Fruit fly (Drosophila melanogaster) whole organism, prepupa: ENCODE measurements around the gene CG4452.

Experiments used
- Blimp-1 ChIP-seq: fragments of 200-800 bp; sonication (Bioruptor generic); optimal IDR thresholded peaks from 3 replicates; lab custom pipeline; 2017; ENCODE audit warnings: missing biosample characterization, missing genetic modification characterization, mild to moderate bottlenecking, moderate library complexity, missing genetic modification reagents
- CG10631 ChIP-seq: fragments of 200-800 bp; sonication (Bioruptor generic); optimal IDR thresholded peaks from 2 replicates; lab custom pipeline; 2016; ENCODE audit warnings: missing biosample characterization, missing genetic modification characterization
- CG10669 ChIP-seq: fragments of 200-800 bp; sonication (Bioruptor generic); optimal IDR thresholded peaks from 3 replicates; lab custom pipeline; 2018; ENCODE audit warnings: missing biosample characterization, mild to moderate bottlenecking, missing genetic modification characterization, moderate library complexity
- CG11294 ChIP-seq: fragments of 200-800 bp; sonication (Bioruptor generic); IDR thresholded peaks from 2 replicates; pipeline ENCODE4 v1.3.6; 2022; ENCODE audit warnings: missing biosample characterization, missing genetic modification characterization
- CG11762 ChIP-seq: fragments of 200-800 bp; sonication (Bioruptor generic); optimal IDR thresholded peaks from 3 replicates; lab custom pipeline; 2016; ENCODE audit warnings: missing biosample characterization, missing genetic modification characterization; ENCODE audit not compliant: insufficient read depth
- CG11902 ChIP-seq: fragments of 200-800 bp; sonication (Bioruptor generic); optimal IDR thresholded peaks from 3 replicates; lab custom pipeline; 2016; ENCODE audit warnings: missing biosample characterization, missing genetic modification characterization
- CG15336 ChIP-seq: fragments of 200-800 bp; sonication (Bioruptor generic); IDR thresholded peaks from 2 replicates; pipeline ENCODE4 v1.3.6; 2022; ENCODE audit warnings: missing biosample characterization, missing genetic modification characterization
- CG1621 ChIP-seq: fragments of 200-800 bp; sonication (Bioruptor generic); optimal IDR thresholded peaks from 3 replicates; lab custom pipeline; 2018; ENCODE audit warnings: missing biosample characterization, mild to moderate bottlenecking, missing genetic modification characterization
- CG16779 ChIP-seq: fragments of 200-800 bp; sonication (Bioruptor generic); optimal IDR thresholded peaks from 3 replicates; lab custom pipeline; 2017; ENCODE audit warnings: missing biosample characterization, mild to moderate bottlenecking, missing genetic modification characterization
- CG3032 ChIP-seq: fragments of 200-800 bp; optimal IDR thresholded peaks from 2 replicates; lab custom pipeline; 2019; ENCODE audit warnings: missing biosample characterization, mild to moderate bottlenecking, missing genetic modification characterization, moderate library complexity
- CG32006 ChIP-seq: fragments of 200-800 bp; sonication (Bioruptor generic); optimal IDR thresholded peaks from 3 replicates; lab custom pipeline; 2017; ENCODE audit warnings: missing biosample characterization, mild to moderate bottlenecking, missing genetic modification characterization
- CG34406 ChIP-seq: fragments of 200-800 bp; sonication (Bioruptor generic); optimal IDR thresholded peaks from 3 replicates; lab custom pipeline; 2016; ENCODE audit warnings: missing biosample characterization, missing genetic modification characterization
- CG3919 ChIP-seq: fragments of 200-800 bp; sonication (Bioruptor generic); optimal IDR thresholded peaks from 3 replicates; lab custom pipeline; 2016; ENCODE audit warnings: missing biosample characterization, missing genetic modification characterization
- CG4318 ChIP-seq: fragments of 200-800 bp; sonication (Bioruptor generic); optimal IDR thresholded peaks from 3 replicates; lab custom pipeline; 2017; ENCODE audit warnings: missing biosample characterization, mild to moderate bottlenecking, missing genetic modification characterization
- CG6163 ChIP-seq: fragments of 200-800 bp; sonication (Bioruptor generic); IDR thresholded peaks from 3 replicates; pipeline ENCODE4 v1.3.6; 2022; ENCODE audit warnings: missing biosample characterization, missing genetic modification characterization
- CG6808 ChIP-seq: fragments of 200-800 bp; sonication (Bioruptor generic); optimal IDR thresholded peaks from 3 replicates; lab custom pipeline; 2017; ENCODE audit warnings: missing biosample characterization, missing genetic modification characterization, mild to moderate bottlenecking, moderate library complexity, missing genetic modification reagents
- CG6854 ChIP-seq: fragments of 200-800 bp; sonication (Bioruptor generic); optimal IDR thresholded peaks from 2 replicates; lab custom pipeline; 2017; ENCODE audit warnings: missing biosample characterization, mild to moderate bottlenecking, missing genetic modification characterization
- CG8319 ChIP-seq: fragments of 200-800 bp; sonication (Bioruptor generic); optimal IDR thresholded peaks from 3 replicates; lab custom pipeline; 2016; ENCODE audit warnings: missing biosample characterization, missing genetic modification characterization
- CG8632 ChIP-seq: fragments of 200-800 bp; sonication (Bioruptor generic); optimal IDR thresholded peaks from 3 replicates; lab custom pipeline; 2016; ENCODE audit warnings: missing biosample characterization, missing genetic modification characterization
- CG9139 ChIP-seq: fragments of 200-800 bp; sonication (Bioruptor generic); optimal IDR thresholded peaks from 3 replicates; lab custom pipeline; 2017; ENCODE audit warnings: missing biosample characterization, mild to moderate bottlenecking, missing genetic modification characterization
- Eip78C ChIP-seq: fragments of 200-800 bp; sonication (Bioruptor generic); peaks from one replicate; lab custom pipeline; 2016; ENCODE audit warnings: missing biosample characterization, missing genetic modification characterization
- Ets96B ChIP-seq: fragments of 200-800 bp; optimal IDR thresholded peaks from 2 replicates; lab custom pipeline; 2019; ENCODE audit warnings: missing biosample characterization, mild to moderate bottlenecking, missing genetic modification characterization, moderate library complexity
- Gug ChIP-seq: fragments of 200-800 bp; sonication (Bioruptor generic); IDR thresholded peaks from 2 replicates; pipeline ENCODE4 v1.3.6; 2022; ENCODE audit warnings: missing biosample characterization, missing genetic modification characterization
- Hr38 ChIP-seq: sonication (Bioruptor generic); optimal IDR thresholded peaks from 2 replicates; lab custom pipeline; 2016; ENCODE audit warnings: missing biosample characterization, missing genetic modification characterization
- Hr4 ChIP-seq: fragments of 200-800 bp; sonication (Bioruptor generic); optimal IDR thresholded peaks from 3 replicates; lab custom pipeline; 2016; ENCODE audit warnings: missing biosample characterization, missing genetic modification characterization
- Lpt ChIP-seq: fragments of 200-800 bp; sonication (Bioruptor generic); optimal IDR thresholded peaks from 3 replicates; lab custom pipeline; 2016; ENCODE audit warnings: missing biosample characterization, missing genetic modification characterization
- Met ChIP-seq: fragments of 200-800 bp; sonication (Bioruptor generic); optimal IDR thresholded peaks from 3 replicates; lab custom pipeline; 2016; ENCODE audit warnings: missing biosample characterization, missing genetic modification characterization
- OdsH ChIP-seq: fragments of 200-800 bp; sonication (Bioruptor generic); optimal IDR thresholded peaks from 3 replicates; lab custom pipeline; 2016; ENCODE audit warnings: missing biosample characterization, missing genetic modification characterization
- Sox102F ChIP-seq: fragments of 200-800 bp; sonication (Bioruptor generic); optimal IDR thresholded peaks from 2 replicates; lab custom pipeline; 2016; ENCODE audit warnings: missing biosample characterization, mild to moderate bottlenecking, missing genetic modification characterization
- Sox14 ChIP-seq: fragments of 200-800 bp; sonication (Bioruptor generic); optimal IDR thresholded peaks from 3 replicates; lab custom pipeline; 2016; ENCODE audit warnings: missing biosample characterization, missing genetic modification characterization
- Sox15 ChIP-seq: fragments of 200-800 bp; sonication (Bioruptor generic); optimal IDR thresholded peaks from 3 replicates; lab custom pipeline; 2016; ENCODE audit warnings: missing biosample characterization, missing genetic modification characterization
- esn ChIP-seq: fragments of 200-800 bp; sonication (Bioruptor generic); optimal IDR thresholded peaks from 2 replicates; lab custom pipeline; 2016; ENCODE audit warnings: missing biosample characterization, mild to moderate bottlenecking, missing genetic modification characterization, moderate library complexity
- fd59A ChIP-seq: fragments of 200-800 bp; sonication (Bioruptor generic); optimal IDR thresholded peaks from 2 replicates; lab custom pipeline; 2017; ENCODE audit warnings: missing biosample characterization, mild to moderate bottlenecking, missing genetic modification characterization, missing genetic modification reagents
- fd85E ChIP-seq: fragments of 200-800 bp; sonication (Bioruptor generic); optimal IDR thresholded peaks from 3 replicates; lab custom pipeline; 2016; ENCODE audit warnings: missing biosample characterization, missing genetic modification characterization
- fkh ChIP-seq: fragments of 200-800 bp; sonication (Bioruptor generic); optimal IDR thresholded peaks from 3 replicates; lab custom pipeline; 2017; ENCODE audit warnings: missing biosample characterization, mild to moderate bottlenecking, missing genetic modification characterization, moderate library complexity
- lz ChIP-seq: fragments of 200-800 bp; sonication (Bioruptor generic); optimal IDR thresholded peaks from 3 replicates; lab custom pipeline; 2016; ENCODE audit warnings: missing biosample characterization, missing genetic modification characterization
- net ChIP-seq: fragments of 200-800 bp; sonication (Bioruptor generic); optimal IDR thresholded peaks from 3 replicates; lab custom pipeline; 2016; ENCODE audit warnings: missing biosample characterization, missing genetic modification characterization
- salr ChIP-seq, 2 experiments: fragments of 200-800 bp; sonication (Bioruptor generic); optimal IDR thresholded peaks; 3 replicates each; lab custom pipeline; 2016 to 2018; ENCODE audit warnings: missing biosample characterization in 2 of 2, missing genetic modification characterization in 2 of 2, mild to moderate bottlenecking in 1 of 2
- svp ChIP-seq: fragments of 200-800 bp; sonication (Bioruptor generic); peaks from one replicate; lab custom pipeline; 2016; ENCODE audit warnings: missing biosample characterization, missing genetic modification characterization
- vri ChIP-seq: fragments of 200-800 bp; sonication (Bioruptor generic); optimal IDR thresholded peaks from 3 replicates; lab custom pipeline; 2016; ENCODE audit warnings: missing biosample characterization, mild to moderate bottlenecking, missing genetic modification characterization

CG4452 gene

DNA sequence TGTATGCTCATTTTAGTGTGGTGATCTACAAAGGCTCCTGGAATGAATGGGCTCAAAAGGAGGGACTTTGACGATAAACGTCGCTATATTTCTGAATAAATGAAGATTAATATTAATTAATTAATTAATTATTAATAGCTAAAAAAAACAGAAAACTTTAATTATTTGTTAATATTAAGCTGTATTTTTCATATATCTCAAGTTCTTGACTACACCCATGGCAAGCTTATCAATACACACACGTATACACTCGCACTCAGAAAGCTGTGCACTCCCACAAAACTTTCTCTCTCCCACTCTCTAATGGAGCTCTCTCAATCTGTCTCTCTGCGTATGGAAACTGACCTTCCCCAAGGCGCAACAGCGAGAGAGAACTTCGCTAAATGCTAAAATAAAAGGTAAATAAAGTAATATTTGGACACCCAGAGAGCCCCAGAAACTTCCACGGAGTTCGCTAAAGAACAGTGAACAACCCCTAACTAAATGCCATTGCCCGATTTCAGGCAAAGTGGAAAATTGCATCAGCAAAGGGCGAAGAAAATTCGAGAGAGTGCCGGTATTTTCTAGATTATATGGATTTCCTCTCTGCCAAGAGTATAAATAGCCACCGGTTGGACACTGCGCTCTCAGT, 6.3 kb downstream of the CG4452 start (continued):
- peak; percentile 50 for TF ChIP-seq fd59A (GFP tag; lab: Kevin White, UChicago)
- peak; percentile 82 for TF ChIP-seq svp (GFP tag; lab: Kevin White, UChicago)
- peak; percentile 39 for TF ChIP-seq CG11902 (GFP tag; lab: Kevin White, UChicago)
- peak; percentile 81 for TF ChIP-seq Met (GFP tag; lab: Kevin White, UChicago)
- TF ChIP-seq esn (GFP tag; lab: Kevin White, UChicago): peak; percentile 83
- peak; percentile 94 for TF ChIP-seq Eip78C (GFP tag; lab: Kevin White, UChicago)
- TF ChIP-seq OdsH (GFP tag; lab: Kevin White, UChicago): peak; percentile 78
- peak; percentile 31 for TF ChIP-seq CG1621 (tag; lab: Kevin White, UChicago)
- peak; percentile 69 for TF ChIP-seq CG10669 (GFP tag; lab: Kevin White, UChicago)
- TF ChIP-seq CG15336: peak; percentile 90
- TF ChIP-seq CG3919 (GFP tag; lab: Kevin White, UChicago): peak; percentile 86
- peak; percentile 7 for TF ChIP-seq Sox15 (GFP tag; lab: Kevin White, UChicago)
- TF ChIP-seq CG10631 (GFP tag; lab: Kevin White, UChicago): peak; percentile 83
- peak; percentile 79 for TF ChIP-seq CG34406 (GFP tag; lab: Kevin White, UChicago)
- TF ChIP-seq CG11762 (GFP tag; lab: Kevin White, UChicago): peak; percentile 68
- TF ChIP-seq Lpt (GFP tag; lab: Kevin White, UChicago): peak; percentile 62
- peak; percentile 62 for TF ChIP-seq CG3032
- TF ChIP-seq CG6163 (GFP tag; lab: Robert Waterston, UW): peak; percentile 85
- TF ChIP-seq lz: peak; percentile 69
- peak; percentile 54 for TF ChIP-seq vri

DNA sequence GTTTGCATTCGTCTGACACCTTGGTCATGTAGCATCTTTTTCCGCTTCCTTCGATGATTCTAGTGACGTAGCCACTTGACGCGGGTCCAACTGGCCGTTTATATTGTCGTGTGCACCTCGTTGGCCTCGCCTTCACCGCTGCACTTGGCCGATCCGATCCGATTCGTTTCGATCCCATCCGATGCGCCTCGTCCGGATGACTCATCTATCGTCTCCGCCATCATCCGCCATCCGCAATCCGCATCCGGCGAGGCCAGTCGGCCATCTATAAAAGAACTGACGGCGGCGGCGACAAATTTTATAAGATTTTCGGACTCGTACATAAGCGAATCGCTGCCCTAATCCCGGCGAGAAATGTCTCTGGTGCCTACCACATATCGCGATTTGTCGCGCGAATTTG, 8.0 kb downstream of the CG4452 start, which contains the start of gene CG4461:
Gene CG4461, plus strand, starts transcription at position 301 of the 400 bp plus-strand sequence.
- TF ChIP-seq CG8319 (GFP tag; lab: Kevin White, UChicago) (no peak), salr (GFP tag; optimal IDR thresholded peaks at IDR 0.05; lab: Kevin White, UChicago) (no peak), Ets96B (tag; lab: Kevin White, UChicago) (no peak), Blimp-1 (GFP tag; lab: Kevin White, UChicago) (no peak), Sox102F (GFP tag; lab: Kevin White, UChicago) (no peak), CG10669 (GFP tag; lab: Kevin White, UChicago) (no peak), net (no peak), fkh (GFP tag; lab: Kevin White, UChicago) (no peak), CG3919 (GFP tag; lab: Kevin White, UChicago) (no peak), svp (GFP tag; lab: Kevin White, UChicago) (no peak), OdsH (GFP tag; lab: Kevin White, UChicago) (no peak), CG6808 (no peak), CG4318 (GFP tag; lab: Kevin White, UChicago) (no peak), CG32006 (GFP tag; lab: Kevin White, UChicago) (no peak), Sox14 (GFP tag; lab: Kevin White, UChicago) (no peak), Gug (no peak), Eip78C (GFP tag; lab: Kevin White, UChicago) (no peak), CG10631 (GFP tag; lab: Kevin White, UChicago) (no peak)

DNA sequence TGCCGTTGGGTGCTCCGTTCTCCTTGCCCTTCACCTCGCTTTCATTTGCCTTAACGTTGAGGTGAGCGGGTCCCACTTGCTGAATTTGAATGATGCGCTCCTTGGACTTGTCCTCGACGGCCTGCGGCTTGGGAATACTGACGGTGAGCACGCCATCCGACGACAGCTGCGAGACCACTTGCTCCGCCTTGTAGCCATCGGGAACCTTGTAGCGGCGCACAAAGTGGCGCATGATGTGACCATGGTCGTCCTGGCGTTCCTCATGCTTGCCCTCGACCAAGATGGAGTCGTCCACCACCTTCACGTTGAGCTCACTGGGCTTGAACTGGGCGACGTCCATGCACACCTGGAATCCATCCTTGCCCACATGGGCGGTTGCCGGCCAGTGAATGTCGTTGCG, 9.4 kb downstream of the CG4452 start:
- TF ChIP-seq Sox102F (GFP tag; lab: Kevin White, UChicago): no peak
- no peak for TF ChIP-seq svp (GFP tag; lab: Kevin White, UChicago)
- no peak for TF ChIP-seq CG6854 (GFP tag; lab: Kevin White, UChicago)
- no peak for TF ChIP-seq Sox14 (GFP tag; lab: Kevin White, UChicago)
- TF ChIP-seq Hr4: no peak
- no peak for TF ChIP-seq OdsH (GFP tag; lab: Kevin White, UChicago)
- TF ChIP-seq Hr38: no peak
- no peak for TF ChIP-seq salr (GFP tag; optimal IDR thresholded peaks at IDR 0.05; lab: Kevin White, UChicago)
- TF ChIP-seq fd85E (GFP tag; lab: Kevin White, UChicago): no peak
- TF ChIP-seq CG16779 (tag; lab: Kevin White, UChicago): no peak
- TF ChIP-seq CG9139 (GFP tag; lab: Kevin White, UChicago): no peak
- TF ChIP-seq CG8632 (GFP tag; lab: Kevin White, UChicago): no peak
- no peak for TF ChIP-seq Met (GFP tag; lab: Kevin White, UChicago)
- no peak for TF ChIP-seq CG11294 (GFP tag; lab: Robert Waterston, UW)
- no peak for TF ChIP-seq CG8319 (GFP tag; lab: Kevin White, UChicago)
- no peak for TF ChIP-seq CG11902 (GFP tag; lab: Kevin White, UChicago)
- TF ChIP-seq Eip78C (GFP tag; lab: Kevin White, UChicago): no peak
- no peak for TF ChIP-seq CG3032
- TF ChIP-seq, all 60 proteins: peak for 0
